Fruit fly (Drosophila melanogaster): Measurements from ENCODE around the gene t-cup.
A peak's percentile ranks its signal among the peaks of the same experiment; 100 is the strongest.

Gene t-cup

dm6 chr2L:12487311-12487710 lies 9.8 kb downstream of the t-cup start (continued):
- TF ChIP-seq CG9932 (GFP tag; IDR thresholded peaks at IDR 0.05) (no peak), CG6765 (GFP tag; optimal IDR thresholded peaks at IDR 0.05) (no peak), Scr (GFP tag; IDR thresholded peaks at IDR 0.05; ENCODE audit: partially characterized antibody) (no peak), B-H2 (GFP tag; optimal IDR thresholded peaks at IDR 0.05) (no peak), CG4707 (GFP tag; optimal IDR thresholded peaks at IDR 0.05) (peak; percentile 75), Blimp-1 (GFP tag; optimal IDR thresholded peaks at IDR 0.05) (peak; percentile 52), Poxn (GFP tag; IDR thresholded peaks at IDR 0.05) (no peak), ATbp (GFP tag; optimal IDR thresholded peaks at IDR 0.05) (peak; percentile 71), fd96Cb (tag; optimal IDR thresholded peaks at IDR 0.05) (no peak), schlank (tag; optimal IDR thresholded peaks at IDR 0.05) (no peak), Med (GFP tag) (peak; percentile 42), knrl (GFP tag; IDR thresholded peaks at IDR 0.05; ENCODE audit: partially characterized antibody) (no peak), CG6854 (GFP tag; optimal IDR thresholded peaks at IDR 0.05) (no peak), CG32767 (GFP tag; IDR thresholded peaks at IDR 0.05) (no peak), CG31365 (tag; optimal IDR thresholded peaks at IDR 0.05) (peak; percentile 49), Bdp1 (GFP tag; optimal IDR thresholded peaks at IDR 0.05) (no peak), CG12155 (GFP tag; optimal IDR thresholded peaks at IDR 0.05) (no peak), run (tag; optimal IDR thresholded peaks at IDR 0.05) (peak; percentile 43), jing (GFP tag; optimal IDR thresholded peaks at IDR 0.05) (no peak), CG9797 (GFP tag; optimal IDR thresholded peaks at IDR 0.05) (no peak), CG6683 (GFP tag; optimal IDR thresholded peaks at IDR 0.05) (no peak), CG18262 (tag; optimal IDR thresholded peaks at IDR 0.05) (peak; percentile 58)

DNA sequence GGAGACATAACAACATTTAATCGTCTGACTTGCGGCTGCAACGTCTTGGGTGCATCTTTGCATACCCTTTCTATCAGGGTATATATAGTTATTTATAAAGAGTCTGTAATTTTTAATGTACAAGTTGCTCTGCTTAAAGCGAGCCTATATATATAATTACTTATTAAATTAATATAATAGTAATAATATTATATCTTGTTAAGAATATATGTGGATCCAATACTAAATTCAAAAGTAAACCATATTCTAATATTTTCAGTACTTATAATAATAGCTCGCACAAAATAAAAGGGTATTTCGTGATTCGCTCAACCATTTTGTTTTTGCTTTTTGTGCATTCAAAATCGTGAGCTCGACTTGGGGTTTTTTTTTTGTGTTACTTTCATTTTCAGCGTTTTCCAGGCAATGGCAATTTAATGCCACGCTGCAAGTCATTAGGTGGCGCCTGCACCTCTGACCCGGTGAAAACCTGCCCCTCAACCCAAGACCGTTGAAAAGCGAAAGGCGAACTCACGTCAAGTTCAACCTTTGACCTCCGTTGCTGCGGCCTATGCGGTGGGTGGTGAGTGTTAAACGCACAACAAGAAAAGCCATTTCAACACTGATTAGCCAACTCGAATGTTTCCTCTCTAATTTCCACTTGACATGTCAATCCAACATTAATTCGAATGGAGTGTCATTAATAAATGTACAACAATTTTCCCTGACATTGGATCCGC lies 11.1 kb downstream of the t-cup start:
- TF ChIP-seq CG18262 (tag; optimal IDR thresholded peaks at IDR 0.05) = peak; percentile 44
- TF ChIP-seq ci (GFP tag; IDR thresholded peaks at IDR 0.05) = no peak
- TF ChIP-seq CG6272 (GFP tag; IDR thresholded peaks at IDR 0.05) = no peak
- no peak for TF ChIP-seq CG10321 (GFP tag; IDR thresholded peaks at IDR 0.05)
- TF ChIP-seq phol (tag; optimal IDR thresholded peaks at IDR 0.05) = peak; percentile 22
- TF ChIP-seq pros (GFP tag; optimal IDR thresholded peaks at IDR 0.05) = peak; percentile 55
- no peak for TF ChIP-seq NfI (GFP tag; optimal IDR thresholded peaks at IDR 0.05)
- TF ChIP-seq Optix (GFP tag; IDR thresholded peaks at IDR 0.05) = 0 out of 3 replicates have a peak, but pooled peaks have one; percentile 35
- TF ChIP-seq Hr78 (GFP tag; optimal IDR thresholded peaks at IDR 0.05) = peak in 1 of 2 experiments; percentile 92
- peak in 1 of 2 experiments; percentile 43 for TF ChIP-seq Hr51 (GFP tag; optimal IDR thresholded peaks at IDR 0.05)
- TF ChIP-seq CG17361 (GFP tag; IDR thresholded peaks at IDR 0.05) = peak; percentile 30; the same call in 1 of the 3 replicates
- peak; percentile 45 for TF ChIP-seq dmrt99B (tag; optimal IDR thresholded peaks at IDR 0.05)
- peak; percentile 2 for TF ChIP-seq CG15269 (tag; optimal IDR thresholded peaks at IDR 0.05)
- peak; percentile 48 for TF ChIP-seq CG2712 (tag; optimal IDR thresholded peaks at IDR 0.05)
- peak in 1 of 2 experiments; percentile 10 for TF ChIP-seq bsh (GFP tag; optimal IDR thresholded peaks at IDR 0.05)
- peak; percentile 16 for TF ChIP-seq CG7839 (tag; optimal IDR thresholded peaks at IDR 0.05)
- no peak for TF ChIP-seq Nf-YA (GFP tag; IDR thresholded peaks at IDR 0.05)
- 0 out of 3 replicates have a peak, but pooled peaks have one; percentile 24 for TF ChIP-seq zfh1 (GFP tag; IDR thresholded peaks at IDR 0.05)
- TF ChIP-seq seq (GFP tag; IDR thresholded peaks at IDR 0.05) = no peak
- peak; percentile 39 for TF ChIP-seq gem (tag; optimal IDR thresholded peaks at IDR 0.05)
- TF ChIP-seq wdn (GFP tag; IDR thresholded peaks at IDR 0.05) = no peak
- TF ChIP-seq Sox102F (GFP tag; optimal IDR thresholded peaks at IDR 0.05) = peak; percentile 43
- no peak for TF ChIP-seq CG16779 (GFP tag; IDR thresholded peaks at IDR 0.05)
- peak; percentile 10 for TF ChIP-seq Oli (tag; optimal IDR thresholded peaks at IDR 0.05)
- TF ChIP-seq CG11504 (tag; optimal IDR thresholded peaks at IDR 0.05) = peak; percentile 52
- TF ChIP-seq D19A (tag; optimal IDR thresholded peaks at IDR 0.05) = peak; percentile 93
- peak; percentile 33 for TF ChIP-seq Sox100B (GFP tag; optimal IDR thresholded peaks at IDR 0.05)
